Worm (Caenorhabditis elegans) whole organism, L2 larva: Measurements from ENCODE around the gene K03B4.4.

Experiments
- C34F6.9 ChIP-seq: fragments of 150-350 bp; optimal IDR thresholded peaks from 2 replicates; lab custom pipeline; 2014; ENCODE audit warnings: missing biosample characterization, missing genetic modification characterization
- F13H6.1 ChIP-seq: sonication (generic microtip); optimal IDR thresholded peaks from 2 replicates; lab custom pipeline; 2016; ENCODE audit warnings: missing genetic modification characterization, missing compliant biosample characterization
- Y55F3AM.14 ChIP-seq: fragments of 200-800 bp; sonication (Bioruptor generic); optimal IDR thresholded peaks from 2 replicates; lab custom pipeline; 2018; ENCODE audit warnings: mild to moderate bottlenecking, missing genetic modification characterization, missing compliant biosample characterization
- ZK546.5 ChIP-seq: sonication (generic microtip); optimal IDR thresholded peaks from 2 replicates; lab custom pipeline; 2017; ENCODE audit warnings: missing biosample characterization, missing genetic modification characterization
- alr-1 ChIP-seq: fragments of 150-350 bp; optimal IDR thresholded peaks from 2 replicates; lab custom pipeline; 2014; ENCODE audit warnings: missing biosample characterization, missing genetic modification characterization
- aly-2 ChIP-seq: fragments of 150-350 bp; optimal IDR thresholded peaks from 2 replicates; lab custom pipeline; 2014; ENCODE audit warnings: missing biosample characterization, missing genetic modification characterization
- ama-1 ChIP-seq: fragments of 150-350 bp; optimal IDR thresholded peaks from 2 replicates; lab custom pipeline; 2018; ENCODE audit warnings: inconsistent platforms
- blmp-1 ChIP-seq: sonication (generic microtip); optimal IDR thresholded peaks from 2 replicates; lab custom pipeline; 2017; ENCODE audit warnings: missing genetic modification characterization, mild to moderate bottlenecking, missing compliant biosample characterization, antibody characterized with exemption, moderate library complexity; ENCODE audit not compliant: insufficient read depth
- ceh-16 ChIP-seq: fragments of 150-350 bp; optimal IDR thresholded peaks from 2 replicates; lab custom pipeline; 2014; ENCODE audit warnings: missing biosample characterization, missing genetic modification characterization
- ceh-82 ChIP-seq: fragments of 150-350 bp; optimal IDR thresholded peaks from 2 replicates; lab custom pipeline; 2014; ENCODE audit warnings: missing biosample characterization, missing genetic modification characterization
- dmd-4 ChIP-seq: sonication (generic microtip); optimal IDR thresholded peaks from 2 replicates; lab custom pipeline; 2017; ENCODE audit warnings: missing biosample characterization, missing genetic modification characterization
- egl-27 ChIP-seq: sonication (generic microtip); optimal IDR thresholded peaks from 3 replicates; lab custom pipeline; 2017; ENCODE audit warnings: missing biosample characterization, missing genetic modification reagents, missing genetic modification characterization
- elt-1 ChIP-seq: fragments of 150-350 bp; optimal IDR thresholded peaks from 2 replicates; lab custom pipeline; 2014; ENCODE audit warnings: missing biosample characterization, missing genetic modification characterization
- elt-3 ChIP-seq: sonication (generic microtip); optimal IDR thresholded peaks from 2 replicates; lab custom pipeline; 2017; ENCODE audit warnings: missing biosample characterization, missing genetic modification characterization
- fos-1 ChIP-seq: fragments of 150-350 bp; optimal IDR thresholded peaks from 2 replicates; lab custom pipeline; 2014; ENCODE audit warnings: missing biosample characterization, missing genetic modification characterization
- lin-11 ChIP-seq: fragments of 150-350 bp; sonication (generic microtip); optimal IDR thresholded peaks from 2 replicates; lab custom pipeline; 2014; ENCODE audit warnings: missing biosample characterization, missing genetic modification characterization, inconsistent platforms, mixed read lengths
- lin-13 ChIP-seq: fragments of 150-350 bp; optimal IDR thresholded peaks from 2 replicates; lab custom pipeline; 2014; ENCODE audit warnings: missing biosample characterization, missing genetic modification reagents, missing genetic modification characterization
- lin-39 ChIP-seq: fragments of 150-350 bp; optimal IDR thresholded peaks from 2 replicates; lab custom pipeline; 2014; ENCODE audit warnings: missing biosample characterization, missing genetic modification reagents, missing genetic modification characterization
- lsy-2 ChIP-seq, 2 experiments: fragments of 150-350 bp in 1 of 2; sonication (generic microtip) in 1 of 2; optimal IDR thresholded peaks; 2 replicates each; lab custom pipeline; 2014 to 2017; ENCODE audit warnings: missing biosample characterization in 2 of 2, missing genetic modification characterization in 2 of 2
- mab-5 ChIP-seq: fragments of 150-350 bp; optimal IDR thresholded peaks from 2 replicates; lab custom pipeline; 2014; ENCODE audit warnings: missing biosample characterization, missing genetic modification characterization
- mbf-1 ChIP-seq: sonication (generic microtip); optimal IDR thresholded peaks from 2 replicates; lab custom pipeline; 2017; ENCODE audit warnings: missing biosample characterization, missing genetic modification characterization
- mdl-1 ChIP-seq, 2 experiments: fragments of 150-350 bp in 1 of 2; sonication (generic microtip) in 1 of 2; optimal IDR thresholded peaks; 2 replicates each; lab custom pipeline; 2017; ENCODE audit warnings: missing biosample characterization in 2 of 2, missing genetic modification characterization in 2 of 2
- nhr-10 ChIP-seq: sonication (generic microtip); optimal IDR thresholded peaks from 2 replicates; lab custom pipeline; 2017; ENCODE audit warnings: missing biosample characterization, missing genetic modification characterization
- nhr-11 ChIP-seq: fragments of 150-350 bp; optimal IDR thresholded peaks from 2 replicates; lab custom pipeline; 2014; ENCODE audit warnings: missing biosample characterization, missing genetic modification characterization
- nhr-129 ChIP-seq: fragments of 150-350 bp; optimal IDR thresholded peaks from 2 replicates; lab custom pipeline; 2014; ENCODE audit warnings: missing biosample characterization, missing genetic modification characterization
- nhr-21 ChIP-seq: fragments of 150-350 bp; optimal IDR thresholded peaks from 2 replicates; lab custom pipeline; 2014; ENCODE audit warnings: missing biosample characterization, missing genetic modification characterization
- nhr-23 ChIP-seq: fragments of 150-350 bp; optimal IDR thresholded peaks from 2 replicates; lab custom pipeline; 2014; ENCODE audit warnings: missing biosample characterization, missing genetic modification reagents, missing genetic modification characterization
- nhr-237 ChIP-seq: fragments of 150-350 bp; optimal IDR thresholded peaks from 2 replicates; lab custom pipeline; 2014; ENCODE audit warnings: missing biosample characterization, missing genetic modification characterization
- nhr-25 ChIP-seq: fragments of 150-350 bp; sonication (generic microtip); optimal IDR thresholded peaks from 3 replicates; lab custom pipeline; 2014; ENCODE audit warnings: missing biosample characterization, missing genetic modification characterization
- nhr-77 ChIP-seq: fragments of 150-350 bp; optimal IDR thresholded peaks from 2 replicates; lab custom pipeline; 2014; ENCODE audit warnings: missing biosample characterization, missing genetic modification characterization
- peb-1 ChIP-seq: fragments of 150-350 bp; optimal IDR thresholded peaks from 2 replicates; lab custom pipeline; 2014; ENCODE audit warnings: missing biosample characterization, missing genetic modification characterization
- skn-1 ChIP-seq: sonication (generic microtip); optimal IDR thresholded peaks from 2 replicates; lab custom pipeline; 2017; ENCODE audit warnings: missing biosample characterization, missing genetic modification characterization
- sma-3 ChIP-seq: sonication (generic microtip); optimal IDR thresholded peaks from 2 replicates; lab custom pipeline; 2016; ENCODE audit warnings: missing genetic modification reagents, missing genetic modification characterization, missing compliant biosample characterization
- sma-9 ChIP-seq, 2 experiments: fragments of 150-350 bp in 1 of 2; sonication (generic microtip) in 1 of 2; optimal IDR thresholded peaks; 2 replicates each; lab custom pipeline; 2014 to 2016; ENCODE audit warnings: missing genetic modification characterization in 2 of 2, mild to moderate bottlenecking in 1 of 2, missing biosample characterization in 1 of 2, missing compliant biosample characterization in 1 of 2, missing genetic modification reagents in 1 of 2, moderate library complexity in 1 of 2
- snpc-4 ChIP-seq: fragments of 150-350 bp; optimal IDR thresholded peaks from 2 replicates; lab custom pipeline; 2014; ENCODE audit warnings: missing biosample characterization, missing genetic modification characterization
- unc-39 ChIP-seq: fragments of 150-350 bp; optimal IDR thresholded peaks from 2 replicates; lab custom pipeline; 2014; ENCODE audit warnings: missing biosample characterization, missing genetic modification characterization
- unc-62 ChIP-seq: fragments of 150-350 bp; optimal IDR thresholded peaks from 2 replicates; lab custom pipeline; 2014; ENCODE audit warnings: missing biosample characterization, missing genetic modification reagents, missing genetic modification characterization
- ztf-1 ChIP-seq: fragments of 200-800 bp; sonication (Bioruptor generic); conservative IDR thresholded peaks from 2 replicates; pipeline ENCODE4 v1.3.6; 2022; ENCODE audit warnings: missing genetic modification characterization, missing compliant biosample characterization
- ztf-11 ChIP-seq: sonication (generic microtip); optimal IDR thresholded peaks from 2 replicates; lab custom pipeline; 2017; ENCODE audit warnings: missing biosample characterization, missing genetic modification characterization

The K03B4.4 gene

DNA sequence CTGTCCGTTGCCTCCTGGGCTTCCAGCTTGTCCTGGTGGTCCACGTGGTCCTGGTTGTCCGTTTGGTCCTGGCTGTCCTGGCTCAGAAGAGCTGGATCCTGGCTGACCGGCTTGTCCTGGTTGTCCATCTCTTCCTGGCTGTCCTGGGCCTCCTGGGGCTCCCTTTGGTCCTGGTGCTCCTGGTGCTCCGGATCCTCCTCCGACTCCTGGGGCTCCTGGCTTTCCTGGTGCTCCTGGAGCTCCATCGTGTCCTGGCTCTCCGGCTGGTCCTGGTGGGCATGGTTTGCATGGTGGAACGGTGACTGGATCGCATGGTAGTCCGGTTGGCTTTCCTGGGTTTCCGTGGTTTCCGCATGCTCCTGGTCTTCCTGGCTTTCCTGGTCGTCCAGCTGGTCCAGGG lies 28.7 kb upstream of the K03B4.4 start:
- TF ChIP-seq Y55F3AM.14 (GFP tag; lab: Kevin White, UChicago) (peak; percentile 50), ZK546.5 (tag; lab: Kevin White, UChicago) (no peak), fos-1 (tag; lab: Kevin White, UChicago) (no peak), nhr-25 (tag; lab: Kevin White, UChicago) (no peak)
- TF ChIP-seq, all 48 proteins: peak for 1

DNA sequence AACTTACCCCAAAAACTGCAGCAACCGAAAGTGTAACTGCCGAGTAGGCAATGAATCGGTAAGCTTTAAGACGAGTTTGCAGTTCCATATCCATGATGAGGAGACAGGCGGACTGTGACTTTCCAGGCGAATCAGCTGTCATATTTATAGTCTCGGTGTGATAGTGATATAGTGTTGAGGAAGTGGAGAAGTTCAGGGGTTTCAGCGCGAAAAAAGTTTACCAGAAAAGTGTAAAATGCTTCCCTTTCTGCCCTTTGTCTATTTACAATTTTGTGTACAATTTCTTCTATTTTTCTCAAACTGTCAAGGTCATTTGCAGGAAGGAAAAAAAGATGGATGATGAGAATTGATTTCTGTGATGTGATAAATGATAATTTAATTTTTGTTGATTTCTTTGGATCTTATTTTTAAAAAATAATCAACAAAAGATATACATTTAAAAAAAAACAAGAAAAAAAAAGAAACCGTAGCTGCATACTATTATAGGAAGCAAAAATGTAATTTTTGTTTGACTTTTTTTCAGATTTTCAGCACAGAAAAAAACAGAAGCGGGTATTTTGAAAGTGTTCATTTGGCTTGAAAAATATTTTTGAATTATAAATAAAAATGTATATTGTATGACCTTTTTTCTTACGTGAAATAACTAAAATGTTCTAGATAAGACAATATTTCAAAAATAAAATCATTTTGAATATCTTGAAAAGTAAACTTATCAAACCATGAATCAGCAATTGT lies 27.7 kb upstream of the K03B4.4 start, which contains the start of the genes col-139 and F41F3.1:
col-139 (minus strand) TSS at position 101 of the 735 bp plus-strand sequence.
F41F3.1 (plus strand) TSS at position 685 of the 735 bp plus-strand sequence.
- TF ChIP-seq snpc-4 (tag; lab: Kevin White, UChicago) (no peak), lin-13 (no peak), ceh-16 (tag; lab: Kevin White, UChicago) (no peak), ZK546.5 (tag; lab: Kevin White, UChicago) (no peak), lin-11 (tag; lab: Kevin White, UChicago) (no peak), nhr-25 (tag; lab: Kevin White, UChicago) (no peak)
- TF ChIP-seq, all 48 proteins: peak for 0

DNA sequence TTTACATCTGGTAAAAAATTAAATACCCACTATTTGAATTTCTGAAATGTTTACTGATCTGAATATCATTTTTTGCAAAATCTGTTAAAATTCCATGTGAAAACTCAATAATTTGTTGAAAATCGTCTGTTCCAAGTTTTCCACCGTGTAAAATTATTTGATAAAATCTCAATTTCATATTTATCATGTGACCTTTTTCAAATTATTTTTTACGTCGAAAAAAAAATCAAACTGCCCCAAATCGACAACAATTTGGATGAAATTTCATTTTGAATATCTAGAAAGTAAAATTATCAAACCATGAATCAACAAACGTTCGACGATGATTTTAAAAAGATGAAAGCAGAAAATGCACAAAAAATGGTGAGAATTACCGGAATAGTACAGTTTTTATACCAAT lies 26.6 kb upstream of the K03B4.4 start, which contains the start of gene F41F3.9:
F41F3.9 (plus strand) TSS at position 301 of the 400 bp plus-strand sequence.
- TF ChIP-seq ztf-1 (GFP tag; lab: Robert Waterston, UW), result no peak
- no peak for TF ChIP-seq elt-1 (tag; lab: Kevin White, UChicago)
- no peak for TF ChIP-seq skn-1 (tag; lab: Kevin White, UChicago)
- TF ChIP-seq alr-1, result no peak
- no peak for TF ChIP-seq nhr-21 (tag; lab: Kevin White, UChicago)
- TF ChIP-seq C34F6.9 (tag; lab: Kevin White, UChicago), result no peak
- TF ChIP-seq elt-3 (tag; lab: Kevin White, UChicago), result no peak
- no peak for TF ChIP-seq Y55F3AM.14 (GFP tag; lab: Kevin White, UChicago)
- TF ChIP-seq F13H6.1, result no peak
- TF ChIP-seq dmd-4, result no peak
- no peak for TF ChIP-seq snpc-4 (tag; lab: Kevin White, UChicago)

DNA sequence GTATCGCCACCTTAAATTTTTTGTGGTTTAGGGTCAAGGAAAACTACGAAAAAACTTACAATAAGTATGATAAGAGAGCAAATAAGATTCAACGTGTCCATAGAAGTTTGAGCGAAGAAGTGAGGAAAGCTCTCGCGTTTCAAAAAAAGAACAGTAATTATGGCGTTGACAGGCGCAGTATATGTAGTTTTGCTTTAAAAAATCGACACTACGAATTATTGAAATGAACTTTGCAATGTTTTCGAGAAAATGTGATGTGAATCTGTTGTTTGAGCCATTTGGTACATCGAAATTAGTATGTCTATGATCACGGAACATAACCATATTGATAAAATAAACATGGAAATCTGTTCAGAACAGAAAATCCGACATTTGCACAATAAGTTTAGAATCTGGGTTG lies 19.4 kb upstream of the K03B4.4 start, which contains the start of gene srx-74:
srx-74 (minus strand) TSS at position 101 of the 400 bp plus-strand sequence.
- TF ChIP-seq mdl-1 (tag; optimal IDR thresholded peaks at IDR 0.05; lab: Kevin White, UChicago) (no peak), nhr-77 (tag; lab: Kevin White, UChicago) (no peak), unc-62 (GFP tag; lab: Kevin White, UChicago) (no peak), blmp-1 (tag; lab: Kevin White, UChicago) (no peak), mab-5 (tag; lab: Kevin White, UChicago) (no peak), nhr-11 (tag; lab: Kevin White, UChicago) (no peak), unc-39 (no peak), nhr-25 (tag; lab: Kevin White, UChicago) (no peak), mbf-1 (tag; lab: Kevin White, UChicago) (no peak)
- TF ChIP-seq, all 48 proteins: peak for 0

DNA sequence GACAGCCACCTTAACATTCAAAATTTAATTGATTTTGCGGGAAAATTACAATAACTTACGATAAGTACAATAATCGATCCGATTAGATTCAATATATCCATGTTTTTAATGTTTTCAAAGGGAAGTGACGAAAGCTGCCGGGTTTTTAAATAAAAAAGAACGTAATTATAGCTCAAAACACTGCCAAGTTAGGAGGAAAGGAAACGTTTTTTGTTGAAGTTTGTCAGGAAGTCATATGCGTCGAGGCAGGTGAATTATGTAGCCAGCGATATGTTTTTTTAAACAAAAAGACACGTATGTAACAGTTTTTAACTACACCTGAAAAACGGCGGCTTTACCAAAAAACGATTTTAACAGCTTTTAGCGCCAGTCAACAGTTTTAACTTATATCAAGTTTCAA lies 16.1 kb upstream of the K03B4.4 start, which contains the start of gene srx-73:
srx-73 (minus strand) TSS at position 101 of the 400 bp plus-strand sequence.
- TF ChIP-seq lin-11 (tag; lab: Kevin White, UChicago) (no peak), peb-1 (tag; lab: Kevin White, UChicago) (no peak), ama-1 (no peak), nhr-129 (tag; lab: Kevin White, UChicago) (no peak), sma-3 (GFP tag; lab: Kevin White, UChicago) (no peak), lsy-2 (tag; optimal IDR thresholded peaks at IDR 0.05; lab: Kevin White, UChicago) (no peak), egl-27 (tag; lab: Kevin White, UChicago) (no peak), nhr-23 (tag; lab: Kevin White, UChicago) (no peak), aly-2 (tag; lab: Kevin White, UChicago) (no peak), alr-1 (no peak), ceh-82 (tag; lab: Kevin White, UChicago) (no peak), sma-9 (GFP tag; optimal IDR thresholded peaks at IDR 0.05; lab: Kevin White, UChicago) (no peak), sma-9 (tag; optimal IDR thresholded peaks at IDR 0.05; lab: Kevin White, UChicago) (no peak), fos-1 (tag; lab: Kevin White, UChicago) (no peak), lin-39 (tag; lab: Kevin White, UChicago) (no peak), mab-5 (tag; lab: Kevin White, UChicago) (no peak), nhr-10 (tag; lab: Kevin White, UChicago) (no peak), ztf-11 (tag; lab: Kevin White, UChicago) (no peak), lin-13 (no peak), nhr-237 (tag; lab: Kevin White, UChicago) (no peak), Y55F3AM.14 (GFP tag; lab: Kevin White, UChicago) (no peak)
